Fruit fly (Drosophila melanogaster) Kc167 (cell line): ENCODE results near the gene Cad87A.

Experiments used
- Myc ChIP-seq: fragments of >200 bp; optimal IDR thresholded peaks from 2 replicates; lab custom pipeline; 2017; ENCODE audit warnings: missing external identifiers
- h ChIP-seq: fragments of >200 bp; optimal IDR thresholded peaks from 3 replicates; lab custom pipeline; 2018; ENCODE audit warnings: missing external identifiers
- insv ChIP-seq: fragments of >200 bp; optimal IDR thresholded peaks from 3 replicates; lab custom pipeline; 2018; ENCODE audit warnings: missing external identifiers
- psq ChIP-seq: fragments of >200 bp; optimal IDR thresholded peaks from 2 replicates; lab custom pipeline; 2017; ENCODE audit warnings: missing external identifiers
- ttk ChIP-seq: sonication (Bioruptor generic); optimal IDR thresholded peaks from 2 replicates; lab custom pipeline; 2017; ENCODE audit warnings: missing external identifiers

- TF ChIP-seq insv (lab: Kevin White, UChicago) (no peak), ttk (no peak), psq (no peak), h (lab: Kevin White, UChicago) (no peak), Myc (lab: Kevin White, UChicago) (no peak)
These were observed 89.8 kb downstream of the Cad87A start for dm6 chr3R:11859103-11859502.
